Worm (Caenorhabditis elegans): ENCODE results near the gene B0303.14.

ce11 chrIII:8734327-8734885 lies 18.4 kb upstream of the B0303.14 start:
- peak; percentile 14 to 29 for TF ChIP-seq efl-1 (optimal IDR thresholded peaks at IDR 0.05)
- no peak for TF ChIP-seq efl-1 (GFP tag; optimal IDR thresholded peaks at IDR 0.05 in 1 of 2)
- TF ChIP-seq snu-23 (GFP tag; optimal IDR thresholded peaks at IDR 0.05), result peak; percentile 34
- TF ChIP-seq sup-37 (GFP tag; optimal IDR thresholded peaks at IDR 0.05), result no peak
- TF ChIP-seq Y116A8C.19 (tag; optimal IDR thresholded peaks at IDR 0.05; ENCODE audit: borderline replicate concordance), result no peak
- no peak for TF ChIP-seq lir-3 (tag; optimal IDR thresholded peaks at IDR 0.05; ENCODE audit: poor library complexity)
- no peak for TF ChIP-seq skn-1 (tag; optimal IDR thresholded peaks at IDR 0.05)
- no peak for TF ChIP-seq nhr-12 (tag; optimal IDR thresholded peaks at IDR 0.05)
- peak in 1 of 2 experiments; percentile 29 for TF ChIP-seq mdl-1 (tag; optimal IDR thresholded peaks at IDR 0.05)
- no peak for TF ChIP-seq zag-1 (tag; optimal IDR thresholded peaks at IDR 0.05)
- TF ChIP-seq lin-39 (tag; optimal IDR thresholded peaks at IDR 0.05), result peak; percentile 60

Measured in whole organism, L1 larva.